Worm (Caenorhabditis elegans) whole organism, late embryonic: ENCODE results near the gene T10B5.7.

Experiments
- C38D4.7 ChIP-seq: fragments of 200-800 bp; sonication (Bioruptor generic); optimal IDR thresholded peaks from 2 replicates; lab custom pipeline; 2018; ENCODE audit warnings: mild to moderate bottlenecking, missing genetic modification characterization, moderate library complexity, missing compliant biosample characterization
- K02D7.2 ChIP-seq: sonication (generic microtip); optimal IDR thresholded peaks from 2 replicates; lab custom pipeline; 2017; ENCODE audit warnings: mild to moderate bottlenecking, missing genetic modification characterization, missing compliant biosample characterization
- Y22D7AL.16 ChIP-seq: sonication (generic microtip); optimal IDR thresholded peaks from 2 replicates; lab custom pipeline; 2016; ENCODE audit warnings: missing genetic modification characterization, missing compliant biosample characterization
- ceh-19 ChIP-seq: fragments of 200-800 bp; sonication (Bioruptor generic); optimal IDR thresholded peaks from 2 replicates; lab custom pipeline; 2018; ENCODE audit warnings: mild to moderate bottlenecking, missing genetic modification characterization, missing compliant biosample characterization
- ceh-2 ChIP-seq: sonication (generic microtip); optimal IDR thresholded peaks from 2 replicates; lab custom pipeline; 2016; ENCODE audit warnings: missing genotype, missing genetic modification characterization, missing compliant biosample characterization
- ceh-22 ChIP-seq: sonication (generic microtip); optimal IDR thresholded peaks from 2 replicates; lab custom pipeline; 2017; ENCODE audit warnings: missing biosample characterization, missing genetic modification characterization
- ceh-24 ChIP-seq: sonication (generic microtip); optimal IDR thresholded peaks from 2 replicates; lab custom pipeline; 2016; ENCODE audit warnings: mild to moderate bottlenecking, missing genetic modification characterization, missing compliant biosample characterization
- ceh-30 ChIP-seq: fragments of 150-350 bp; optimal IDR thresholded peaks from 2 replicates; lab custom pipeline; 2014; ENCODE audit warnings: missing biosample characterization, missing genetic modification characterization
- ceh-6 ChIP-seq: fragments of 200-800 bp; sonication (Bioruptor generic); optimal IDR thresholded peaks from 2 replicates; lab custom pipeline; 2018; ENCODE audit warnings: mild to moderate bottlenecking, missing genetic modification characterization, missing compliant biosample characterization
- ceh-9 ChIP-seq: sonication (generic microtip); optimal IDR thresholded peaks from 2 replicates; lab custom pipeline; 2016; ENCODE audit warnings: mild to moderate bottlenecking, missing genetic modification characterization, inconsistent platforms, missing compliant biosample characterization
- dmd-4 ChIP-seq: sonication (generic microtip); optimal IDR thresholded peaks from 2 replicates; lab custom pipeline; 2016; ENCODE audit warnings: borderline replicate concordance, missing genetic modification characterization, missing compliant biosample characterization
- dve-1 ChIP-seq: sonication (generic microtip); optimal IDR thresholded peaks from 2 replicates; lab custom pipeline; 2017; ENCODE audit warnings: antibody characterized with exemption, mild to moderate bottlenecking, missing genetic modification characterization, missing compliant biosample characterization
- elt-2 ChIP-seq: sonication (generic microtip); optimal IDR thresholded peaks from 2 replicates; lab custom pipeline; 2016; ENCODE audit warnings: missing genetic modification reagents, missing genetic modification characterization, missing compliant biosample characterization
- elt-4 ChIP-seq: sonication (generic microtip); optimal IDR thresholded peaks from 2 replicates; lab custom pipeline; 2016; ENCODE audit warnings: missing genetic modification characterization, missing compliant biosample characterization
- eyg-1 ChIP-seq: sonication (generic microtip); optimal IDR thresholded peaks from 2 replicates; lab custom pipeline; 2016; ENCODE audit warnings: missing genotype, missing genetic modification characterization, missing compliant biosample characterization
- fax-1 ChIP-seq: sonication (generic microtip); optimal IDR thresholded peaks from 2 replicates; lab custom pipeline; 2016; ENCODE audit warnings: missing genotype, missing genetic modification characterization, missing compliant biosample characterization
- fkh-10 ChIP-seq: fragments of 150-350 bp; optimal IDR thresholded peaks from 2 replicates; lab custom pipeline; 2014; ENCODE audit warnings: missing biosample characterization, missing genetic modification reagents, missing genetic modification characterization
- fkh-6 ChIP-seq: sonication (generic microtip); optimal IDR thresholded peaks from 2 replicates; lab custom pipeline; 2016; ENCODE audit warnings: missing genetic modification characterization, missing compliant biosample characterization
- hlh-13 ChIP-seq: fragments of 200-800 bp; sonication (Bioruptor generic); optimal IDR thresholded peaks from 2 replicates; lab custom pipeline; 2018; ENCODE audit warnings: mild to moderate bottlenecking, missing genetic modification characterization, missing compliant biosample characterization
- hlh-30 ChIP-seq: sonication (generic microtip); optimal IDR thresholded peaks from 2 replicates; lab custom pipeline; 2017; ENCODE audit warnings: antibody characterized with exemption, missing genetic modification characterization, missing compliant biosample characterization; ENCODE audit not compliant: insufficient read depth
- lin-11 ChIP-seq: fragments of 200-800 bp; sonication (Bioruptor generic); optimal IDR thresholded peaks from 2 replicates; lab custom pipeline; 2018; ENCODE audit warnings: mild to moderate bottlenecking, missing genetic modification characterization, missing compliant biosample characterization
- mec-3 ChIP-seq: sonication (generic microtip); optimal IDR thresholded peaks from 2 replicates; lab custom pipeline; 2016; ENCODE audit warnings: borderline replicate concordance, missing genetic modification characterization, missing compliant biosample characterization
- nhr-232 ChIP-seq: sonication (generic microtip); optimal IDR thresholded peaks from 2 replicates; lab custom pipeline; 2016; ENCODE audit warnings: missing genetic modification characterization, missing compliant biosample characterization
- npax-4 ChIP-seq: sonication (generic microtip); optimal IDR thresholded peaks from 2 replicates; lab custom pipeline; 2016; ENCODE audit warnings: missing genetic modification characterization, missing compliant biosample characterization
- odd-2 ChIP-seq: sonication (generic microtip); optimal IDR thresholded peaks from 2 replicates; lab custom pipeline; 2017; ENCODE audit warnings: antibody characterized with exemption, mild to moderate bottlenecking, missing genetic modification characterization, missing compliant biosample characterization
- pat-9 ChIP-seq: fragments of 200-800 bp; sonication (Bioruptor generic); optimal IDR thresholded peaks from 2 replicates; lab custom pipeline; 2018; ENCODE audit warnings: mild to moderate bottlenecking, missing genetic modification characterization, moderate library complexity, missing compliant biosample characterization
- pha-2 ChIP-seq: sonication (generic microtip); optimal IDR thresholded peaks from 2 replicates; lab custom pipeline; 2017; ENCODE audit warnings: mild to moderate bottlenecking, missing genetic modification characterization, missing compliant biosample characterization
- pha-4 ChIP-seq: fragments of 150-350 bp; optimal IDR thresholded peaks from 2 replicates; lab custom pipeline; 2018; ENCODE audit warnings: missing biosample characterization, missing genetic modification reagents, missing genetic modification characterization
- rnt-1 ChIP-seq: sonication (generic microtip); optimal IDR thresholded peaks from 2 replicates; lab custom pipeline; 2016; ENCODE audit warnings: missing genetic modification characterization, missing compliant biosample characterization
- sox-2 ChIP-seq: fragments of 200-800 bp; sonication (Bioruptor generic); IDR thresholded peaks from 2 replicates; pipeline ENCODE4 v1.3.6; 2022; ENCODE audit warnings: missing genetic modification reagents, missing genetic modification characterization, missing compliant biosample characterization
- syd-9 ChIP-seq: sonication (generic microtip); optimal IDR thresholded peaks from 2 replicates; lab custom pipeline; 2016; ENCODE audit warnings: mild to moderate bottlenecking, missing genetic modification characterization, moderate library complexity, missing compliant biosample characterization
- ttx-3 ChIP-seq: sonication (generic microtip); optimal IDR thresholded peaks from 2 replicates; lab custom pipeline; 2016; ENCODE audit warnings: missing genetic modification reagents, missing genetic modification characterization, missing compliant biosample characterization
- unc-42 ChIP-seq: sonication (generic microtip); optimal IDR thresholded peaks from 2 replicates; lab custom pipeline; 2016; ENCODE audit warnings: missing genotype, missing genetic modification characterization, missing compliant biosample characterization
- unc-55 ChIP-seq: sonication (generic microtip); optimal IDR thresholded peaks from 2 replicates; lab custom pipeline; 2017; ENCODE audit warnings: missing biosample characterization, missing genetic modification reagents, missing genetic modification characterization
- ztf-16 ChIP-seq: sonication (generic microtip); optimal IDR thresholded peaks from 2 replicates; lab custom pipeline; 2017; ENCODE audit warnings: missing genetic modification characterization, missing compliant biosample characterization

The T10B5.7 gene

DNA sequence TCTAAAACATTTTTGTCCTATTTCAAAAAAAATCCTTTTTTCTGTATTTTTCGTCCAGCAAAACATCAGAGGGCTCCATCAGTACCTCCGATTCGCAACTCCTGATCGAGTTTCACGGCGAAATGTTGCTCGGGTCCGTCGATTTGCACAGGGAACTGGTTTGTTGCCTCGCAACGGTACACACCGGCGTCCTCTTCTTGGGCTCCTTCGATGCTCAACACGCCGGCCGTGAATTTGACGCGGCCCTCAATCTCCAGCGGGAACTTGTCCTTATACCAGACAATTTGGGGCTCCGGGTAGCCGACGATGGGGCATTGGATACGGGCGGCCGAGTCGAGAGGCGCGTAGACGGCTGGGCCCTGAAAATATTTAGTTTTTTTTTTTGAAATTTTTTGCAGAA lies 32.0 kb downstream of the T10B5.7 start:
- TF ChIP-seq ceh-22 (tag; lab: Kevin White, UChicago) (no peak), unc-42 (no peak), K02D7.2 (tag; lab: Kevin White, UChicago) (no peak), elt-4 (tag; lab: Kevin White, UChicago) (no peak), fkh-6 (tag; lab: Kevin White, UChicago) (no peak), syd-9 (tag; lab: Kevin White, UChicago) (no peak), npax-4 (tag; lab: Kevin White, UChicago) (no peak), eyg-1 (tag; lab: Kevin White, UChicago) (no peak), ceh-30 (no peak), nhr-232 (tag; lab: Kevin White, UChicago) (no peak), ceh-24 (tag; lab: Kevin White, UChicago) (no peak), Y22D7AL.16 (tag; lab: Kevin White, UChicago) (no peak), ceh-2 (no peak), hlh-30 (tag; lab: Kevin White, UChicago) (no peak), C38D4.7 (no peak), sox-2 (GFP tag; lab: Robert Waterston, UW) (no peak)

- TF ChIP-seq lin-11 (tag; lab: Kevin White, UChicago) (no peak), pat-9 (tag; lab: Kevin White, UChicago) (no peak), ceh-6 (GFP tag; lab: Kevin White, UChicago) (no peak)
Measured at ce11 chrV:1883131-1883530, 37.1 kb downstream of the T10B5.7 start.

DNA sequence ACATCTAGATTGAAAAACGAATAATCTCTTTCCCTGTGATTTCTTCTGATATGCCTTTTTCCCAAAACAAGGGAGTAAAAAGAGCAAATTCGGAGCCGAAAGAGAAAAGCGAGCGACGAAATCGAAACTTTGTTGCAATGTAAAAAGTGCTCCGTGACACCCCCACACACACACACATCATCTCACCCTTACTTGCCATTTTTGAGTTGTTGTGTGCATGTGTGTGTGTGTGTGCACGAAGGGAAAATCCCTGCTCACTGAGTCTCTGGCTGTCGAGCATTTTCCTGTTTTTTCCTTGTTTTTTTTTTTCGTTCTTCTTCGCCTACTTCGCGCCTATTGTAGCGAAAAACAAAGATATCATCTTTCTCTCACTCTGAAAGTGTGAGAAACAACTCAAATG lies 41.0 kb downstream of the T10B5.7 start:
- no peak for TF ChIP-seq lin-11 (tag; lab: Kevin White, UChicago)
- TF ChIP-seq ceh-19 (GFP tag; lab: Kevin White, UChicago) = no peak
- TF ChIP-seq fkh-10 (GFP tag; lab: Kevin White, UChicago) = no peak
- TF ChIP-seq ceh-30 = no peak
- TF ChIP-seq dve-1 (tag; lab: Kevin White, UChicago) = no peak
- TF ChIP-seq rnt-1 = no peak
- no peak for TF ChIP-seq mec-3 (tag; lab: Kevin White, UChicago)
- no peak for TF ChIP-seq pha-2 (tag; lab: Kevin White, UChicago)
- no peak for TF ChIP-seq dmd-4
- TF ChIP-seq nhr-232 (tag; lab: Kevin White, UChicago) = no peak
- no peak for TF ChIP-seq syd-9 (tag; lab: Kevin White, UChicago)
- TF ChIP-seq odd-2 (tag; lab: Kevin White, UChicago) = no peak
- no peak for TF ChIP-seq ceh-22 (tag; lab: Kevin White, UChicago)
- TF ChIP-seq fkh-6 (tag; lab: Kevin White, UChicago) = no peak
- TF ChIP-seq ttx-3 (tag; lab: Kevin White, UChicago) = no peak
- TF ChIP-seq fax-1 = no peak
- no peak for TF ChIP-seq ceh-6 (GFP tag; lab: Kevin White, UChicago)
- TF ChIP-seq elt-2 (tag; lab: Kevin White, UChicago) = no peak
- no peak for TF ChIP-seq ceh-9 (tag; lab: Kevin White, UChicago)
- TF ChIP-seq pha-4 (tag; lab: Kevin White, UChicago) = no peak

DNA sequence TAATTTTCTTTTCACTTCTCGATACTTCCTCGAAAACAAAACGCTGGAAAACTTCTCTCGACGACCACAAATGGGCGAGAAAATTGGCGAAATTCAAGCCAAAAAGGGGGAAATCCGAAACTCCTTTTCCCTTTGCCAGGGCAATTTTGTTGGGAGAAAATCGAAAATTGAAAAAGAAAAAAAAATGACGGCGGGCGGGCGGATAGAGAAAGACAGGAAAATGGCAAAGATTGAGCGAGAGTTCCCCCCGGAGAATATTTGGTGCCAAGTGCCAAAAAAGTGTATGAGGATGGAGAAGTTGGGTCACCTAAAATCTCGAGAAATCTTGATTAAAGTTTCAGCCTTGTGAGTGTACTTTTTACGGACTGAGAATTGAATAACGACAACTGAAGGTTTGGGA lies 42.3 kb downstream of the T10B5.7 start:
- no peak for TF ChIP-seq ztf-16 (tag; lab: Kevin White, UChicago)
- TF ChIP-seq unc-55 (GFP tag; lab: Kevin White, UChicago) = no peak
- TF ChIP-seq hlh-13 = no peak
- no peak for TF ChIP-seq C38D4.7
- TF ChIP-seq ceh-6 (GFP tag; lab: Kevin White, UChicago) = no peak
- TF ChIP-seq pha-2 (tag; lab: Kevin White, UChicago) = no peak
